Fruit fly (Drosophila melanogaster): ENCODE results near the gene CG33922.

The CG33922 gene

DNA sequence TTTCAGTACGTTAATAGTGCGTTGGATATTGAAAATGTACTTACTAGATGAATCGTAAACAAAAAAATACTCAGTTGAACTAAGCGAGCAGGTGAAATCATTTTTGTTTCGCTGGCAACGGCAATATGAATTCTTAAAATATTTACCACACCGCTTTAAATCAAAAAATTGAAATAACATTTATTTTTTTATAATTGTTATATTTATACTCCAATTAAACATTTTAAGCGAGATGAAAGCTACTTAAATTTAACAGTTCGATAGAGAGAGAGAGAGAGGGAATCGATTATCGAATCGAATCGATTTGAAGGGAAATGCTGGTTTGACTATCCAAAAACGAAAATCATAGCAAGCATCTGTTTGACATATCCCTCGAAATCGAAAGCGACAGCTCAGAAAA lies at the start of gene CG33922, which contains the start of gene Cdlc2:
Gene CG33922, minus strand, starts transcription at position 101 of the 400 bp plus-strand sequence.
Gene Cdlc2, plus strand, starts transcription at position 330 of the 400 bp plus-strand sequence.
- no peak for TF ChIP-seq psq (optimal IDR thresholded peaks at IDR 0.05)
- no peak for TF ChIP-seq insv (optimal IDR thresholded peaks at IDR 0.05)
- TF ChIP-seq Myc (optimal IDR thresholded peaks at IDR 0.05) = no peak
- no peak for TF ChIP-seq h (optimal IDR thresholded peaks at IDR 0.05)
- TF ChIP-seq ttk (optimal IDR thresholded peaks at IDR 0.05) = no peak
- TF ChIP-seq Sin3A (optimal IDR thresholded peaks at IDR 0.05) = no peak

DNA sequence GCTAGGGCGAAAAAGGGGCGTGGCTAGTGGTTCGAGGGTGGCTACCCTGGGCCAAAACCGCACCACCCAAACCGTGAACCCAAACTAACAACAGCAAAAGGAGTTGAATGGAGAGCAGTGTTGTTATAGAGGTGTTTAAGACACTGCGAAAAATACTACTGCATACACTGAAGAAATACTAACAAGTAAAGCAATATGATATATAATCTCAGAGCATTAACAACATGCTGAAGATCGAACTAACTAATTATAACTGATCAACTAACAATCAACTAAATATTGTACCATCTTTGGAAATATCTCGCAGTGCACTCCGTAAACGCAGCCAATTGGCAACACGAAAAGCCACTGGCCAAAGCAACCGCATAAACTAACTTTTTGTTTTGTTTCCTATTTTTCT lies 49.6 kb upstream of the CG33922 start:
- no peak for TF ChIP-seq Myc (optimal IDR thresholded peaks at IDR 0.05)
- no peak for TF ChIP-seq psq (optimal IDR thresholded peaks at IDR 0.05)
- TF ChIP-seq h (optimal IDR thresholded peaks at IDR 0.05) = no peak
- TF ChIP-seq insv (optimal IDR thresholded peaks at IDR 0.05) = no peak
- TF ChIP-seq Sin3A (optimal IDR thresholded peaks at IDR 0.05) = no peak
- TF ChIP-seq ttk (optimal IDR thresholded peaks at IDR 0.05) = no peak

DNA sequence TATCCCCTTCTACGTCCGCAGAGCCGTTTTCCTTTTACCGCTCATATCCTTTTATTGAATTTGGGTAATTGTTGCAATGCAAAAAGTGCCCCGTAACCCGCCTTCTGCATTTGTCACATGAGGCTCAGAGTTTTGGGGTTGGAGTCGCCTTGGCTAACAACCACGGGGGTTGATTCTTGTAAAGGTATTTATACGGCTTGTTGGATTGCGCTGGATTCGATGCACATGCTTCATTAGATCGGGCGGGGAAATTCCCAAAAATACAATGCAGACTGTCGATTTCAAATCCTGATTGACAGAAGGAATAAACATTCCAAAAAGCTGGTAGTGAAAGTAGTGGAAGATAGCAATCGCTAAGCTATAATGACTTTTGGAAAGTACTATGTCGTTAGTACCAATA lies 46.3 kb upstream of the CG33922 start:
- TF ChIP-seq Myc (optimal IDR thresholded peaks at IDR 0.05) (no peak), insv (optimal IDR thresholded peaks at IDR 0.05) (no peak), h (optimal IDR thresholded peaks at IDR 0.05) (no peak), Sin3A (optimal IDR thresholded peaks at IDR 0.05) (no peak), psq (optimal IDR thresholded peaks at IDR 0.05) (no peak), ttk (optimal IDR thresholded peaks at IDR 0.05) (no peak)

DNA sequence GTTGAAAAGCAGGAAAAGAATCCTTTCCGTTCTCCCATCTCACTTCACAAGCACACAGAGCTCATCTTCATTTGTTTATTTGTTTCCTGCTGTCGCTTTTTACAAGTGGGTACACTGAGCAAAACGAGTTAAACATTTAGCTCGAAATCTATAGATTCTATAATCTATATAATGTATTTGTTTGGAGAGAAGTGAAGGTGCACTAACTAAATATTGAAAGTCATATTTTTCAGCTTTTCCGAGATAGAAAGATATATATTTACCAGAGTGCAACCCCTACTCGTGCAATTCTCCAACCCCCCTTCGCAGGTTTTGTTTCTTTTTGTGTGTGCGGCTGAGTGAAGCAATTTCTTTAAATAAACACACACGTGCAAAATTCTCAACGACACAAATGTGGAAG lies 43.8 kb upstream of the CG33922 start:
- TF ChIP-seq insv (optimal IDR thresholded peaks at IDR 0.05) (no peak), Sin3A (optimal IDR thresholded peaks at IDR 0.05) (no peak), psq (optimal IDR thresholded peaks at IDR 0.05) (no peak), h (optimal IDR thresholded peaks at IDR 0.05) (no peak), ttk (optimal IDR thresholded peaks at IDR 0.05) (no peak), Myc (optimal IDR thresholded peaks at IDR 0.05) (no peak)

DNA sequence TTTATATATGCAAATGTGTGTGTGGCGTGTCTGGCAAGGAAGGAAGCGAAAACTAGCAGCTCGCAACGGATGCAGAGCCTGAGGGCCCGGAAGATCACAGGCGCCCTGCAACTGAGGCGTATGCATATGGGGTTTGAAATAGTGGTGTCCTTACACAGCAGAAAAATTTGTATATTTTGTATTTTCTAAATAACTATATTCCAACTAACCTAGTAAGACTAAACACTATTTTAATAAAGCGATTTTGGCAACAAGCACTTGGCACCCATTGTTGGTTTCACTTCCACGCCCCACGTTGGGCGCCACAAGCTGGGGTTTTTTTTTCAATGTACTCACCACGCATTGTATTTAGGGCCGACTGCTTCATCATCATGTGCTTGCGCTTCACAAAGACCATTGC lies 42.5 kb upstream of the CG33922 start:
- no peak for TF ChIP-seq h (optimal IDR thresholded peaks at IDR 0.05)
- TF ChIP-seq Sin3A (optimal IDR thresholded peaks at IDR 0.05) = no peak
- TF ChIP-seq Myc (optimal IDR thresholded peaks at IDR 0.05) = no peak
- TF ChIP-seq psq (optimal IDR thresholded peaks at IDR 0.05) = no peak
- no peak for TF ChIP-seq insv (optimal IDR thresholded peaks at IDR 0.05)
- no peak for TF ChIP-seq ttk (optimal IDR thresholded peaks at IDR 0.05)

DNA sequence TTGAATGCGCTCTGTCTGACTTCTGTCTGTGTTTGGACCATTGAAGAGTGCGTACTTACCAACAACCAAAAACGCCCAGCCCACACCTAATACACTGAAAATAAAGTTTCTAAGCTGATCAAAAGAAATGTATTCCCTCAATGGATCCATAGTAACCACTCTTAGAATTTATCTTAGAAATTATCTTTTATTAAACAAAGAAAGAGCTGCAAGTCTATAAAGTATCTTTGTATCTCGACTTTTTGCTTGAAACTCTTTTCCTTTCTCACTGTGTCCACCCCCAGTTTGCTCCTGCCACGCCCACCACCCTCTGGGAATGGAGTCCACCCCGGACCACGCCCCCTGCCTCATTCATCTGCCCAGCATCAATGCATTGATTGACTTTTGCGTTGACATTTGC lies 33.7 kb upstream of the CG33922 start:
- TF ChIP-seq ttk (optimal IDR thresholded peaks at IDR 0.05) (no peak), psq (optimal IDR thresholded peaks at IDR 0.05) (no peak), Myc (optimal IDR thresholded peaks at IDR 0.05) (no peak), insv (optimal IDR thresholded peaks at IDR 0.05) (no peak), h (optimal IDR thresholded peaks at IDR 0.05) (no peak), Sin3A (optimal IDR thresholded peaks at IDR 0.05) (no peak)

DNA sequence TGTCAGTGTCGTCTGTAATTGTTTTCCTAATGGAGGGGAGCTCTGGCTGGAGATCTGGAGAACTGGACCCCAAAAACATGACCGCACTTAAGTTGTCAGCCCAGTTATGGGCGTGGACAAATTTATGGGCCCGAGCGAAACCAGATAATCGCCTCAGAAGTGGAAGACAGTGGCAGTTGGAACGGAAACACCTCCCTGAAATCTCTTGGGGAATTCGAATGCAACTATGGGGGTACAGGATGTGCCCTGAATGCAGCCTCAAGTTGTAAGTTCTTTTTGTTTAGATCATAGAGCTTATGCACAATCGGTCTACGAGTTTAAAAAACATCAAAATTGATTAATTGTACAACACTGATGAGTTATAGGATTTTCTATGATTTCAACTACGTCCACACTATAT lies 23.7 kb upstream of the CG33922 start, which contains the start of gene CG14346:
Gene CG14346, plus strand, starts transcription at position 301 of the 400 bp plus-strand sequence.
- TF ChIP-seq psq (optimal IDR thresholded peaks at IDR 0.05) (no peak), Sin3A (optimal IDR thresholded peaks at IDR 0.05) (no peak), h (optimal IDR thresholded peaks at IDR 0.05) (no peak), ttk (optimal IDR thresholded peaks at IDR 0.05) (no peak), Myc (optimal IDR thresholded peaks at IDR 0.05) (no peak), insv (optimal IDR thresholded peaks at IDR 0.05) (no peak)

DNA sequence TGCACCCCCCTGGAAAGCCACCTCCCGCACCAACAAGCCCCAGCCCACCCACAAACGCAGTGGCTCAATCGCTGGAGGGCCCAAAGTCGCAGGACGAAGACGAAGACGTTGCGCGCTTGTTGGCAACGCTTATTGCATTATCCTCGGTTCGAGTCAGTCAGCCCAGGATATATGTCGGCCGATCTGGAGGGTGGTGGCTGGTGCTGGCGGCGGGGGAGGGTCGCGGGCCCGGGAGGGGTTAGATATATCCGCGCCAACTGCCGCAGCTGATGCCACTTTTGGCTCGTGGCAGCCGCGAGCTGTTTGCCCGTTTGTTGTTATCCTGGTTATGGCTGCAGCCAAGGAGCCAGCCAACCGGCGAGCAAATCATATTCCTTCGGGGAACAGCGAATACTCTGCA lies 21.1 kb upstream of the CG33922 start:
- TF ChIP-seq h (optimal IDR thresholded peaks at IDR 0.05) (no peak), psq (optimal IDR thresholded peaks at IDR 0.05) (no peak), ttk (optimal IDR thresholded peaks at IDR 0.05) (no peak), Myc (optimal IDR thresholded peaks at IDR 0.05) (no peak), Sin3A (optimal IDR thresholded peaks at IDR 0.05) (no peak), insv (optimal IDR thresholded peaks at IDR 0.05) (no peak)

DNA sequence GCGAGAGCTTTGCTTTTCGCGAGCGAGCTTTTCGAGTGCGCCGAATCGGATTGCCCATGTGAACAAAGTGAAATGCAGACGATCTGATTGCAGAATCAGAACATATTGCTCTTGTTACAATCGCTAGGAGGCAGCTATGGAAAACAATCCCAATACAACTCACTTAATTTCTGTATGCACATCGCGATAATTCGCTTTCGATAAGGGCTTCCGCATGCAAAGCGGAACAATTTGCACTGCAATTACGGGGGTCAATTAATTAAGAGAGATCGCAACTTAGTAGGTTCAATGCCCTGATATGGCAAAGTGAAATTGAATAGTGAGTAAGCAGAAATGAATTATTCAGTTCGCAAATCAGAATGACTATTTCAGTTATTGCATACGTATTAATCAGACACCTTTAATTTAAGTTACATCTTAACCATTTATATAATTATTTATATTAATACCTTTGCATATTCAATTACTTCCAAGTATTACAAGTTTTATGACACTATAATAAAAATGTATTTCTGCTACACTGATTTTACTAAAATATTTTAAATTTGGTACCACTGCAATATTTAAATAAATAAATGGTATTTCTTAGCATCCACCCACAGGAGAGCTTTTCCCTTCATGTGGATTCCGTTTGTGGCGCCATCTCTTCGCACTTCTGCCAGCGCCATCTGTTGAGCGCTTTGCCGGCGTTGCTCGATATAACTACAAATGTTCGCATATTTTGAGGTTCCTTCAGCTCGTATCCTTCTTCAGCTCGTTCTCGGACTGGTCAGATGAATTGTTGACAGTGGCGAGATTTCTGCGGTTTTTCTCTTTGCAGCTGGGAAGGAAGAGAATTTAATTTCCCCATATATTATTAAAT lies 18.0 kb upstream of the CG33922 start, which contains the start of gene NLaz:
Gene NLaz, minus strand, starts transcription at position 51 of the 862 bp plus-strand sequence.
- no peak for TF ChIP-seq h (optimal IDR thresholded peaks at IDR 0.05)

DNA sequence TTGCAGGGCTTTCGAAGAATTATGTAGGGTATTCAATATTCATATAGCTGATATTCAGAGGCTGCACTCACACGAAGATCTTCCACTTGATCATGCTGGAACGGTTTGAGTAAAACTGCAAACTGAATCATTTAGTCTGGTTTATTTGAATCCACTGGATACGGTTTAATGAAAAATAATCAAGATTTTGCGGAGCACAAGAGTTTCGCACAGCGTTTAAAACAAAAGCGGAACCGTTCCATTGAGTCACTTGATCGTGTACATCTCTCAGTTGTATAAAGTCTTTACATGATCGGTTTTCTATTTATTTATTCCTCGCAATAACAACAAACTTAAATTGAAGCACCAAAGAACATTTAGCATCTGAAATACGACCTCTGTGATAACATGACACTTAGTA lies 15.7 kb upstream of the CG33922 start, which contains the start of gene CG31659:
Gene CG31659, minus strand, starts transcription at position 101 of the 400 bp plus-strand sequence.
- TF ChIP-seq Sin3A (optimal IDR thresholded peaks at IDR 0.05) (no peak), psq (optimal IDR thresholded peaks at IDR 0.05) (no peak)

DNA sequence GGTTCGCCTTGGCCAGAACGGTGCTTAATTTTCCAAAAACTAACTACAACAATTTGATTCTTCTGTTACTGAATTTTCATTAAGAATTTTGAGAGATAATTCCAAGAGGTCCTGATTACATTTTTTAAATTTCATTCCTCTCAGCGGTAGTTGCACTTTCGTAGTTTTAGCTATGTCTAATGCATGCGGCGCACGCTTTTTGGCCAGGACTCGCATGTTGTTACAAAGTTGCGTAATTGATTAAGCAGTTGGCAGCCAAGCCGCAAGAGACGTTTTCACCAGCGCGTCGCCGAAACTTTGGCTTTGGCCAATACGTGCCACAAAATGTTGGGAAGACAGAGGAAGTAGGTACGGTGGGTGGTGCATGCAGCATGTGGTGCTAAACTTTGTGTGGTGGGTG lies 11.9 kb upstream of the CG33922 start, which contains the start of gene CG5565:
Gene CG5565, minus strand, starts transcription at position 101 of the 400 bp plus-strand sequence.
- TF ChIP-seq Sin3A (optimal IDR thresholded peaks at IDR 0.05) (no peak), psq (optimal IDR thresholded peaks at IDR 0.05) (no peak), insv (optimal IDR thresholded peaks at IDR 0.05) (no peak), h (optimal IDR thresholded peaks at IDR 0.05) (no peak), ttk (optimal IDR thresholded peaks at IDR 0.05) (no peak), Myc (optimal IDR thresholded peaks at IDR 0.05) (no peak)

DNA sequence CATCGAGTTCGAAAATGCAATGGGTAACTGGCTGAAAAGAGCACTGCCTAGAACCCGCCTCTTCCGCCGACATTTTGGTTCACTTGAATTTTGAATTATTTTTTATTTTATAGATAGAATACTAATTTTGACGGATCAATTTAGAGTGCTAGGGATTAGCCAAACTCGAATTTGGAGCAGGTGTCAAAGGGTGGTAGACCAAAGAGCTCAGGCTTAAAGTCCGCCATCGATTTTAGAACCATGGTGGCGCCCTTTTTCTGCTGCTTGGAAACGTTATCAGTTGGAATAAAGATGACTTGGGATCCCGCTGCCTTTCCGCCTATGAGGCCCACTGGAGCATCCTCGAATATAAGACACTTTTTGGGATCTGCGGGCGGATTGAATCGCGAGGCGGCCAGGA lies 10.8 kb upstream of the CG33922 start, which contains the start of gene CG31924:
Gene CG31924, minus strand, starts transcription at position 101 of the 400 bp plus-strand sequence.
- TF ChIP-seq Sin3A (optimal IDR thresholded peaks at IDR 0.05) (no peak), psq (optimal IDR thresholded peaks at IDR 0.05) (no peak), insv (optimal IDR thresholded peaks at IDR 0.05) (no peak), Myc (optimal IDR thresholded peaks at IDR 0.05) (no peak), h (optimal IDR thresholded peaks at IDR 0.05) (no peak)

Data from Kc167 (cell line).